Fruit fly (Drosophila melanogaster) whole organism, embryonic: ENCODE data around the gene CG43401.
A peak's percentile ranks its signal among the peaks of the same experiment; 100 is the strongest.

Source experiments
- ATbp ChIP-seq: fragments of 200-800 bp; sonication (Bioruptor generic); optimal IDR thresholded peaks from 2 replicates; lab custom pipeline; 2017; ENCODE audit warnings: missing biosample characterization, mild to moderate bottlenecking, missing genetic modification characterization, missing genetic modification reagents
- Atf6 ChIP-seq: fragments of 200-800 bp; sonication (Bioruptor generic); IDR thresholded peaks from 2 replicates; pipeline ENCODE4 v1.3.6; 2022; ENCODE audit warnings: missing biosample characterization, missing genetic modification characterization
- CG10274 ChIP-seq: fragments of 200-800 bp; sonication (Bioruptor generic); optimal IDR thresholded peaks from 3 replicates; lab custom pipeline; 2017; ENCODE audit warnings: missing biosample characterization, mild to moderate bottlenecking, missing genetic modification characterization
- CG10959 ChIP-seq: fragments of 200-800 bp; sonication (Bioruptor generic); IDR thresholded peaks from 2 replicates; pipeline ENCODE4 v1.3.6; 2022; ENCODE audit warnings: missing biosample characterization, missing genetic modification characterization
- CG10979 ChIP-seq: fragments of 200-800 bp; sonication (Bioruptor generic); optimal IDR thresholded peaks from 2 replicates; lab custom pipeline; 2018; ENCODE audit warnings: missing biosample characterization, mild to moderate bottlenecking, missing genetic modification characterization, moderate library complexity
- CG11456 ChIP-seq: fragments of 200-800 bp; sonication (Bioruptor generic); IDR thresholded peaks from 3 replicates; pipeline ENCODE4 v1.3.6; 2022; ENCODE audit warnings: missing biosample characterization, missing genetic modification characterization
- CG11560 ChIP-seq: fragments of 200-800 bp; sonication (Bioruptor generic); IDR thresholded peaks from 3 replicates; pipeline ENCODE4 v1.3.6; 2022; ENCODE audit warnings: missing biosample characterization, missing genetic modification characterization
- CG15601 ChIP-seq: fragments of 200-800 bp; sonication (Bioruptor generic); optimal IDR thresholded peaks from 3 replicates; lab custom pipeline; 2019; ENCODE audit warnings: missing biosample characterization, mild to moderate bottlenecking, missing genetic modification characterization, moderate library complexity
- CG18599 ChIP-seq: fragments of 200-800 bp; sonication (Bioruptor generic); optimal IDR thresholded peaks from 3 replicates; lab custom pipeline; 2017; ENCODE audit warnings: missing biosample characterization, missing genetic modification characterization, mild to moderate bottlenecking, moderate library complexity, missing genetic modification reagents
- CG18764 ChIP-seq: fragments of 200-800 bp; sonication (Bioruptor generic); optimal IDR thresholded peaks from 3 replicates; lab custom pipeline; 2016; ENCODE audit warnings: missing biosample characterization, missing genetic modification characterization
- CG2678 ChIP-seq: fragments of 200-800 bp; sonication (Bioruptor generic); optimal IDR thresholded peaks from 3 replicates; lab custom pipeline; 2019; ENCODE audit warnings: missing biosample characterization, mild to moderate bottlenecking, missing genetic modification characterization, moderate library complexity
- CG30431 ChIP-seq: fragments of 200-800 bp; sonication (Bioruptor generic); optimal IDR thresholded peaks from 2 replicates; lab custom pipeline; 2017; ENCODE audit warnings: missing biosample characterization, missing genetic modification characterization
- CG3163 ChIP-seq: fragments of 200-800 bp; sonication (Bioruptor generic); optimal IDR thresholded peaks from 3 replicates; lab custom pipeline; 2016; ENCODE audit warnings: missing biosample characterization, missing genetic modification characterization
- CG32767 ChIP-seq: fragments of 200-800 bp; sonication (Bioruptor generic); IDR thresholded peaks from 2 replicates; pipeline ENCODE4 v1.3.6; 2022; ENCODE audit warnings: missing biosample characterization, missing genetic modification characterization
- CG4404 ChIP-seq: fragments of 200-800 bp; sonication (Bioruptor generic); IDR thresholded peaks from 2 replicates; pipeline ENCODE4 v1.3.6; 2022; ENCODE audit warnings: missing biosample characterization, missing genetic modification characterization
- CG5180 ChIP-seq: fragments of 200-800 bp; sonication (Bioruptor generic); optimal IDR thresholded peaks from 3 replicates; lab custom pipeline; 2017; ENCODE audit warnings: missing biosample characterization, missing genetic modification characterization, mild to moderate bottlenecking, moderate library complexity, missing genetic modification reagents
- CG6813 ChIP-seq: fragments of 200-800 bp; sonication (Bioruptor generic); optimal IDR thresholded peaks from 2 replicates; lab custom pipeline; 2017; ENCODE audit warnings: missing biosample characterization, missing genetic modification characterization, mild to moderate bottlenecking, moderate library complexity, missing genetic modification reagents
- CG7556 ChIP-seq: fragments of 200-800 bp; sonication (Bioruptor generic); optimal IDR thresholded peaks from 2 replicates; lab custom pipeline; 2017; ENCODE audit warnings: missing biosample characterization, mild to moderate bottlenecking, missing genetic modification characterization
- CG8290 ChIP-seq, 3 experiments: fragments of 200-800 bp; sonication (Bioruptor generic); optimal IDR thresholded peaks; 2 replicates each; lab custom pipeline; 2016 to 2019; ENCODE audit warnings: missing biosample characterization in 3 of 3, missing genetic modification characterization in 3 of 3, mild to moderate bottlenecking in 2 of 3, moderate library complexity in 1 of 3
- CG8924 ChIP-seq: fragments of 200-800 bp; optimal IDR thresholded peaks from 3 replicates; lab custom pipeline; 2019; ENCODE audit warnings: missing biosample characterization, mild to moderate bottlenecking, missing genetic modification characterization, moderate library complexity
- Dek ChIP-seq: fragments of 200-800 bp; sonication (Bioruptor generic); optimal IDR thresholded peaks from 3 replicates; lab custom pipeline; 2019; ENCODE audit warnings: missing biosample characterization, mild to moderate bottlenecking, missing genetic modification characterization, moderate library complexity
- Gsc ChIP-seq: fragments of 200-800 bp; sonication (Bioruptor generic); IDR thresholded peaks from 2 replicates; pipeline ENCODE4 v1.3.6; 2022; ENCODE audit warnings: missing biosample characterization, missing genetic modification characterization
- HLHmδ ChIP-seq: fragments of 200-800 bp; sonication (Bioruptor generic); optimal IDR thresholded peaks from 2 replicates; lab custom pipeline; 2018; ENCODE audit warnings: missing biosample characterization, mild to moderate bottlenecking, missing genetic modification characterization, moderate library complexity
- NC2α ChIP-seq: fragments of 200-800 bp; sonication (Bioruptor generic); optimal IDR thresholded peaks from 2 replicates; lab custom pipeline; 2016; ENCODE audit warnings: missing biosample characterization, missing genetic modification characterization
- Neu2 ChIP-seq: fragments of 200-800 bp; sonication (Bioruptor generic); optimal IDR thresholded peaks from 3 replicates; lab custom pipeline; 2016; ENCODE audit warnings: missing biosample characterization, missing genetic modification characterization, borderline replicate concordance
- Nf-YB ChIP-seq: fragments of 200-800 bp; sonication (Bioruptor generic); optimal IDR thresholded peaks from 3 replicates; lab custom pipeline; 2019; ENCODE audit warnings: missing biosample characterization, mild to moderate bottlenecking, missing genetic modification characterization, moderate library complexity
- Optix ChIP-seq: fragments of 200-800 bp; sonication (Bioruptor generic); IDR thresholded peaks from 3 replicates; pipeline ENCODE4 v1.3.6; 2022; ENCODE audit warnings: missing biosample characterization, missing genetic modification characterization
- Pdp1 ChIP-seq, 2 experiments: fragments of 200-800 bp; sonication (Bioruptor generic); optimal IDR thresholded peaks; 3 replicates each; lab custom pipeline; 2016; ENCODE audit warnings: missing biosample characterization in 2 of 2, missing genetic modification characterization in 2 of 2, mild to moderate bottlenecking in 1 of 2, moderate library complexity in 1 of 2
- Ptx1 ChIP-seq: fragments of 200-800 bp; sonication (Bioruptor generic); IDR thresholded peaks from 2 replicates; pipeline ENCODE4 v1.3.6; 2022; ENCODE audit warnings: missing biosample characterization, missing genetic modification characterization
- Stat92E ChIP-seq, 3 experiments: fragments of >200 bp in 2 of 3; fragments of 200-800 bp in 1 of 3; sonication (Bioruptor generic) in 1 of 3; optimal IDR thresholded peaks; 2 replicates each; lab custom pipeline; 2017 to 2019; ENCODE audit warnings: missing biosample characterization in 3 of 3, missing genetic modification characterization in 3 of 3, mild to moderate bottlenecking in 1 of 3, moderate library complexity in 1 of 3
- TFAM ChIP-seq: fragments of 200-800 bp; sonication (Bioruptor generic); optimal IDR thresholded peaks from 2 replicates; lab custom pipeline; 2017; ENCODE audit warnings: missing biosample characterization, missing genetic modification characterization, inconsistent platforms
- ap ChIP-seq: fragments of 200-800 bp; sonication (Bioruptor generic); IDR thresholded peaks from 2 replicates; pipeline ENCODE4 v1.3.6; 2022; ENCODE audit warnings: missing biosample characterization, missing genetic modification characterization
- dmrt99B ChIP-seq: fragments of 200-800 bp; sonication (Bioruptor generic); optimal IDR thresholded peaks from 2 replicates; lab custom pipeline; 2018; ENCODE audit warnings: missing biosample characterization, mild to moderate bottlenecking, missing genetic modification characterization, moderate library complexity
- fd3F ChIP-seq: fragments of 200-800 bp; sonication (Bioruptor generic); optimal IDR thresholded peaks from 2 replicates; lab custom pipeline; 2018; ENCODE audit warnings: missing biosample characterization, mild to moderate bottlenecking, missing genetic modification characterization, moderate library complexity
- gcm ChIP-seq: fragments of 200-800 bp; sonication (Bioruptor generic); optimal IDR thresholded peaks from 2 replicates; lab custom pipeline; 2019; ENCODE audit warnings: missing biosample characterization, mild to moderate bottlenecking, missing genetic modification characterization, moderate library complexity
- lilli ChIP-seq: fragments of 200-800 bp; sonication (Bioruptor generic); optimal IDR thresholded peaks from 3 replicates; lab custom pipeline; 2016; ENCODE audit warnings: missing biosample characterization, missing genetic modification characterization
- lmd ChIP-seq: fragments of 200-800 bp; sonication (Bioruptor generic); IDR thresholded peaks from 2 replicates; pipeline ENCODE4 v1.3.6; 2022; ENCODE audit warnings: missing biosample characterization, missing genetic modification characterization
- nmo ChIP-seq: fragments of 200-800 bp; sonication (Bioruptor generic); optimal IDR thresholded peaks from 2 replicates; lab custom pipeline; 2018; ENCODE audit warnings: missing biosample characterization, mild to moderate bottlenecking, missing genetic modification characterization, moderate library complexity
- ranshi ChIP-seq: fragments of 200-800 bp; sonication (Bioruptor generic); IDR thresholded peaks from 2 replicates; pipeline ENCODE4 v1.3.6; 2022; ENCODE audit warnings: missing biosample characterization, missing genetic modification characterization
- schlank ChIP-seq: fragments of 200-800 bp; sonication (Bioruptor generic); optimal IDR thresholded peaks from 2 replicates; lab custom pipeline; 2018; ENCODE audit warnings: missing biosample characterization, mild to moderate bottlenecking, missing genetic modification characterization
- seq ChIP-seq: fragments of 200-800 bp; sonication (Bioruptor generic); IDR thresholded peaks from 2 replicates; pipeline ENCODE4 v1.3.6; 2022; ENCODE audit warnings: missing biosample characterization, missing genetic modification characterization
- sim ChIP-seq: fragments of 200-800 bp; sonication (Bioruptor generic); IDR thresholded peaks from 2 replicates; pipeline ENCODE4 v1.3.6; 2022; ENCODE audit warnings: missing biosample characterization, missing genetic modification characterization
- sna ChIP-seq: fragments of 200-800 bp; sonication (Bioruptor generic); IDR thresholded peaks from 2 replicates; pipeline ENCODE4 v1.3.6; 2022; ENCODE audit warnings: missing biosample characterization, missing genetic modification characterization; ENCODE audit not compliant: partially characterized antibody
- so ChIP-seq: fragments of 200-800 bp; sonication (Bioruptor generic); IDR thresholded peaks from 3 replicates; pipeline ENCODE4 v1.3.6; 2022; ENCODE audit warnings: missing biosample characterization, missing genetic modification characterization
- sr ChIP-seq: fragments of 200-800 bp; sonication (Bioruptor generic); IDR thresholded peaks from 3 replicates; pipeline ENCODE4 v1.3.6; 2022; ENCODE audit warnings: missing biosample characterization, missing genetic modification characterization
- trh ChIP-seq: fragments of 200-800 bp; sonication (Bioruptor generic); optimal IDR thresholded peaks from 2 replicates; lab custom pipeline; 2016; ENCODE audit warnings: missing biosample characterization, missing genetic modification characterization
- vfl ChIP-seq: fragments of 200-800 bp; sonication (Bioruptor generic); optimal IDR thresholded peaks from 2 replicates; lab custom pipeline; 2016; ENCODE audit warnings: missing biosample characterization, missing genetic modification characterization
- vvl ChIP-seq: fragments of 200-800 bp; sonication (Bioruptor generic); IDR thresholded peaks from 2 replicates; pipeline ENCODE4 v1.3.6; 2022; ENCODE audit warnings: missing biosample characterization, missing genetic modification characterization
- wdn ChIP-seq: fragments of 200-800 bp; sonication (Bioruptor generic); IDR thresholded peaks from 2 replicates; pipeline ENCODE4 v1.3.6; 2022; ENCODE audit warnings: missing biosample characterization, missing genetic modification characterization

Gene CG43401

dm6 chr2L:1426821-1427265, 1.4 kb upstream of the CG43401 start (continued):
- peak; percentile 51 for TF ChIP-seq CG8290 (GFP tag; optimal IDR thresholded peaks at IDR 0.05; lab: Kevin White, UChicago)
- TF ChIP-seq CG8290 (tag; optimal IDR thresholded peaks at IDR 0.05; lab: Kevin White, UChicago), result no peak
- peak; percentile 71; the same call in 1 of the 3 replicates for TF ChIP-seq so
- TF ChIP-seq Optix (GFP tag; lab: Robert Waterston, UW), result peak; percentile 72; the same call in 1 of the 3 replicates
- no peak; the same call in 1 of the 2 replicates for TF ChIP-seq Gsc (GFP tag; lab: Robert Waterston, UW)
- TF ChIP-seq TFAM (GFP tag; lab: Kevin White, UChicago), result no peak
- peak; percentile 56 for TF ChIP-seq CG15601 (tag; lab: Kevin White, UChicago)
- TF ChIP-seq sim (GFP tag; lab: Robert Waterston, UW), result peak; percentile 39; the same call in 1 of the 2 replicates
- TF ChIP-seq CG6813, result peak; percentile 62
- TF ChIP-seq trh (GFP tag; lab: Kevin White, UChicago), result peak; percentile 46
- peak; percentile 34 for TF ChIP-seq Dek (tag; lab: Kevin White, UChicago)
- TF ChIP-seq ranshi (GFP tag; lab: Robert Waterston, UW), result peak; percentile 76; the same call in 1 of the 2 replicates
- no peak for TF ChIP-seq sna (GFP tag; lab: Robert Waterston, UW)
- peak; percentile 78 for TF ChIP-seq CG8924 (tag; lab: Kevin White, UChicago)
- TF ChIP-seq CG5180 (GFP tag; lab: Kevin White, UChicago), result no peak
- peak; percentile 65 for TF ChIP-seq lmd (GFP tag; lab: Robert Waterston, UW)
- no peak for TF ChIP-seq CG3163
- TF ChIP-seq ap (GFP tag; lab: Robert Waterston, UW), result peak; percentile 23; the same call in 1 of the 2 replicates
- no peak for TF ChIP-seq Neu2 (GFP tag; lab: Kevin White, UChicago)
- TF ChIP-seq fd3F (GFP tag; lab: Kevin White, UChicago), result no peak
- no peak; the same call in 2 of the 3 replicates for TF ChIP-seq sr (GFP tag; lab: Robert Waterston, UW)
- peak; percentile 74 for TF ChIP-seq CG7556 (GFP tag; lab: Kevin White, UChicago)
- TF ChIP-seq Nf-YB, result peak; percentile 57
- TF ChIP-seq CG10979 (tag; lab: Kevin White, UChicago), result peak; percentile 91
- TF ChIP-seq dmrt99B (tag; lab: Kevin White, UChicago), result peak; percentile 81
- TF ChIP-seq Ptx1 (GFP tag; lab: Robert Waterston, UW), result peak; percentile 81
- TF ChIP-seq vfl (GFP tag; lab: Kevin White, UChicago), result no peak
- peak; percentile 25 for TF ChIP-seq NC2α (GFP tag; lab: Kevin White, UChicago)
- TF ChIP-seq CG11456 (GFP tag; lab: Robert Waterston, UW), result 0 out of 3 replicates have a peak, but pooled peaks have one; percentile 27
- peak; percentile 22 for TF ChIP-seq HLHmδ (GFP tag; lab: Kevin White, UChicago)
- no peak for TF ChIP-seq wdn
- peak; percentile 89 for TF ChIP-seq vvl
- TF ChIP-seq CG10274 (GFP tag; lab: Kevin White, UChicago), result peak; percentile 13
- TF ChIP-seq CG4404 (GFP tag; lab: Robert Waterston, UW), result peak; percentile 77
- TF ChIP-seq Pdp1 (GFP tag; optimal IDR thresholded peaks at IDR 0.05; lab: Kevin White, UChicago), result peak; percentile 51 to 59
- TF ChIP-seq CG2678, result peak; percentile 70
- TF ChIP-seq CG10959, result peak; percentile 86
- peak; percentile 48 for TF ChIP-seq CG18599 (GFP tag; lab: Kevin White, UChicago)
- peak; percentile 89 for TF ChIP-seq nmo (GFP tag; lab: Kevin White, UChicago)
- TF ChIP-seq Stat92E (GFP tag; optimal IDR thresholded peaks at IDR 0.05; lab: Kevin White, UChicago), result peak in 1 of 3 experiments; percentile 7
- TF ChIP-seq seq (GFP tag; lab: Robert Waterston, UW), result peak; percentile 55
- peak; percentile 67 for TF ChIP-seq ATbp (GFP tag; lab: Kevin White, UChicago)
- peak; percentile 65 for TF ChIP-seq CG30431 (GFP tag; lab: Kevin White, UChicago)
- peak; percentile 36 for TF ChIP-seq gcm (GFP tag; lab: Kevin White, UChicago)
- no peak for TF ChIP-seq schlank (tag; lab: Kevin White, UChicago)
- TF ChIP-seq CG32767 (GFP tag; lab: Robert Waterston, UW), result peak; percentile 26; the same call in 1 of the 2 replicates
- peak; percentile 61 for TF ChIP-seq lilli (GFP tag; lab: Kevin White, UChicago)
- TF ChIP-seq Atf6 (GFP tag; lab: Robert Waterston, UW), result peak; percentile 23; the same call in 1 of the 2 replicates
- TF ChIP-seq CG11560, result no peak
- TF ChIP-seq CG18764, result peak; percentile 48
